Fruit fly (Drosophila melanogaster): Measurements from ENCODE around the gene CG15879.

CG15879 gene

dm6 chr3L:2168954-2169353 is at the start of gene CG15879:
CG15879 (minus strand) TSS chr3L:2169108.
- TF ChIP-seq achi (GFP tag; optimal IDR thresholded peaks at IDR 0.05) (no peak), CG6792 (GFP tag; optimal IDR thresholded peaks at IDR 0.05) (no peak), net (GFP tag; optimal IDR thresholded peaks at IDR 0.05) (no peak), Hr4 (GFP tag; optimal IDR thresholded peaks at IDR 0.05) (no peak), Sox15 (GFP tag; optimal IDR thresholded peaks at IDR 0.05) (no peak), Ets21C (GFP tag; optimal IDR thresholded peaks at IDR 0.05) (no peak), CG1621 (tag; optimal IDR thresholded peaks at IDR 0.05) (no peak), dsx (GFP tag; optimal IDR thresholded peaks at IDR 0.05; ENCODE audit: poor library complexity, severe bottlenecking) (no peak), Gug (GFP tag; IDR thresholded peaks at IDR 0.05) (no peak), Eip93F (GFP tag; optimal IDR thresholded peaks at IDR 0.05) (no peak), CG6808 (GFP tag; optimal IDR thresholded peaks at IDR 0.05) (no peak), eg (GFP tag; IDR thresholded peaks at IDR 0.05) (no peak), topi (GFP tag; optimal IDR thresholded peaks at IDR 0.05) (no peak), CG11762 (GFP tag; optimal IDR thresholded peaks at IDR 0.05; ENCODE audit: insufficient read depth) (no peak), CG11294 (GFP tag; IDR thresholded peaks at IDR 0.05) (no peak), CG3032 (tag; optimal IDR thresholded peaks at IDR 0.05) (no peak), Lpt (GFP tag; optimal IDR thresholded peaks at IDR 0.05) (no peak), CG10631 (GFP tag; optimal IDR thresholded peaks at IDR 0.05) (no peak)

DNA sequence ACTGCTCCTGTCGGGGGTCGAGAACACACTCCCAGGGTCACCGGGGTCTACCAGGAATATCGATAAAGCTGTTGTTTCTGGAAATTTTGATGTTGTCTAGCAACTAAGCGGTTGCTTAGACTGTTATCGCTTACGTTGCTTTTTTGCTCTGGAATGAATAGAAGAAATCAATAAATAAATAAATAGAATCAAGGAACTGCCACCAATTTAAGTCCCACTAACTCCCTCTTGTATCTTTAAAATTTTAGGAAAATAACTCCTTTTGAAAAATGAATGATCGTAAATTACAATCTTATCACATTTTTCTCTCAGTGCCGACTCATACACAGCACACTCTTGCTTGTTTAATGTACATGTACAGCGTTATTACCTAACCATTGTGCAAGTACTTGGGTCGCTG is 43.5 kb upstream of the CG15879 start, which contains the start of gene CG15878:
Gene CG15878, minus strand, starts transcription at position 101 of the 400 bp plus-strand sequence.
- TF ChIP-seq ss (GFP tag; optimal IDR thresholded peaks at IDR 0.05) (no peak), Blimp-1 (GFP tag; optimal IDR thresholded peaks at IDR 0.05) (no peak), Eip78C (GFP tag) (no peak), CG10669 (GFP tag; optimal IDR thresholded peaks at IDR 0.05) (no peak), pdm3 (GFP tag; optimal IDR thresholded peaks at IDR 0.05) (no peak), Ets96B (tag; optimal IDR thresholded peaks at IDR 0.05) (no peak), fd85E (GFP tag; optimal IDR thresholded peaks at IDR 0.05) (no peak), CG1621 (tag; optimal IDR thresholded peaks at IDR 0.05) (no peak), CG31627 (GFP tag; optimal IDR thresholded peaks at IDR 0.05) (no peak)

DNA sequence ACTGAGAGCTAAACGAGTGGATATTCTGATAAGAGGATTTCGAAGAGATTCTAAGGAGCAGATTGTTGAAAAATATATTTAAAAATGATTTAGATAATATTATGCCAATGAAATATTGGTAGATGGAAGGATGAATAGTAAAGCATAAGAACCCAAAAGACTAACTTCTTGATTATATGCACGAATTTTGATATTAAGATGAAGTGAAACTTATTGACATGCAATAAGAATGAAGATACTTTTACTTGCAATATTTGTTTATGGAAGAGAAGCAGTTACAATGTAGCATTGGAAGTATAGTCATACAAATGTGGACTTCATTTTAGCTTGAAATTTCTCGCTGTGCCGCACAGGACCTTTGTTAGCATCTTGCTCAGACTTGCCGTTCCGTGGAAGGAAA is 27.8 kb upstream of the CG15879 start, which contains the start of gene CG8960:
Gene CG8960, plus strand, starts transcription at position 301 of the 400 bp plus-strand sequence.
- TF ChIP-seq dsx (GFP tag; optimal IDR thresholded peaks at IDR 0.05; ENCODE audit: poor library complexity, severe bottlenecking) (no peak), CG9139 (GFP tag; optimal IDR thresholded peaks at IDR 0.05) (no peak), CG8319 (GFP tag; optimal IDR thresholded peaks at IDR 0.05) (no peak), salr (GFP tag; optimal IDR thresholded peaks at IDR 0.05) (no peak), Sox14 (GFP tag; optimal IDR thresholded peaks at IDR 0.05) (no peak), vri (GFP tag; optimal IDR thresholded peaks at IDR 0.05) (no peak), CG10669 (GFP tag; optimal IDR thresholded peaks at IDR 0.05) (no peak), fd85E (GFP tag; optimal IDR thresholded peaks at IDR 0.05) (no peak), esn (GFP tag; optimal IDR thresholded peaks at IDR 0.05) (no peak)

dm6 chr3L:2191994-2192450 is 23.1 kb upstream of the CG15879 start, which contains the start of gene CG5707:
CG5707 (minus strand) TSS chr3L:2192221.
- no peak for TF ChIP-seq Hr38 (GFP tag; optimal IDR thresholded peaks at IDR 0.05)
- peak; percentile 16 for TF ChIP-seq Eip78C (GFP tag)

DNA sequence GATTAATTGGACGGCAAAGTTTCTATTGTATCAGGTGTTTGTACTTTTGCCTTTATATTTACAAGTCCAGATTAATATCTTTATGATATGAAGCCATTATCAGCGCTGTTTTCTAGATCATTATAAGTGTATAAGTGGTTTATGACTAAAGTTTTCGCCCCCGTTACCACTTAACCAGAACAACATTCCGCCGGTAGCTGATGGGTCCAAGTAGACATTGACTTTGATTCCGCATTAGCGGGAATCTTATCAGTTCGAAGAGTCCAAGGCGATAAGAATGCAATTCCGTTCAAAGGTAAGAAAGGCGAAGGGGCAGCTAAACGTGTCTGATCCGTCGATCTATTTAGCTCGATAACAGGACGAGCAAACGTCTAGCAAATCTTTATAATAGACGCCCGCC is 22.6 kb upstream of the CG15879 start:
- TF ChIP-seq svp (GFP tag) (peak; percentile 43), CG16779 (tag; optimal IDR thresholded peaks at IDR 0.05) (no peak)
